Fruit fly (Drosophila melanogaster): Measurements from ENCODE around the gene CG14621.

Gene CG14621

dm6 chrX:22443518-22443917 lies 509 bp upstream of the CG14621 start (continued):
- TF ChIP-seq da (GFP tag; optimal IDR thresholded peaks at IDR 0.05): no peak
- no peak for TF ChIP-seq CG10431 (GFP tag; optimal IDR thresholded peaks at IDR 0.05)
- no peak for TF ChIP-seq ranshi (GFP tag; IDR thresholded peaks at IDR 0.05)
- no peak for TF ChIP-seq HLHmδ (GFP tag; optimal IDR thresholded peaks at IDR 0.05)
- no peak for TF ChIP-seq Sry-β (GFP tag; optimal IDR thresholded peaks at IDR 0.05)
- no peak for TF ChIP-seq CG18262 (tag; optimal IDR thresholded peaks at IDR 0.05)
- 0 out of 2 replicates have a peak, but pooled peaks have one; percentile 17 for TF ChIP-seq CG31441 (GFP tag; IDR thresholded peaks at IDR 0.05)
- TF ChIP-seq cas (GFP tag; IDR thresholded peaks at IDR 0.05): no peak
- TF ChIP-seq Aef1 (GFP tag; IDR thresholded peaks at IDR 0.05): no peak
- TF ChIP-seq NfI (GFP tag; optimal IDR thresholded peaks at IDR 0.05): no peak
- TF ChIP-seq crp (GFP tag; optimal IDR thresholded peaks at IDR 0.05): peak in 1 of 2 experiments; percentile 75
- TF ChIP-seq CG9817 (tag; optimal IDR thresholded peaks at IDR 0.05): no peak
- no peak for TF ChIP-seq Atf-2 (GFP tag; optimal IDR thresholded peaks at IDR 0.05)
- no peak for TF ChIP-seq CG12299 (tag; optimal IDR thresholded peaks at IDR 0.05)
- no peak for TF ChIP-seq hb (GFP tag; IDR thresholded peaks at IDR 0.05; ENCODE audit: partially characterized antibody)
- 0 out of 3 replicates have a peak, but pooled peaks have one; percentile 17 for TF ChIP-seq CG17361 (GFP tag; IDR thresholded peaks at IDR 0.05)
- no peak for TF ChIP-seq sc (optimal IDR thresholded peaks at IDR 0.05)
- no peak for TF ChIP-seq sc (GFP tag; optimal IDR thresholded peaks at IDR 0.05)
- no peak for TF ChIP-seq CG4854 (GFP tag; optimal IDR thresholded peaks at IDR 0.05)
- no peak for TF ChIP-seq nom (GFP tag; optimal IDR thresholded peaks at IDR 0.05)
- no peak for TF ChIP-seq CG6689 (GFP tag; IDR thresholded peaks at IDR 0.05)
- no peak for TF ChIP-seq Ssrp (tag; optimal IDR thresholded peaks at IDR 0.05)
- no peak for TF ChIP-seq Poxn (GFP tag; IDR thresholded peaks at IDR 0.05)
- no peak for TF ChIP-seq BtbVII (GFP tag; optimal IDR thresholded peaks at IDR 0.05)
- TF ChIP-seq gt (GFP tag; IDR thresholded peaks at IDR 0.05): no peak
- TF ChIP-seq sna (GFP tag; IDR thresholded peaks at IDR 0.05; ENCODE audit: partially characterized antibody): no peak
- TF ChIP-seq Dip2 (GFP tag; IDR thresholded peaks at IDR 0.05): no peak
- TF ChIP-seq Tbp (GFP tag; optimal IDR thresholded peaks at IDR 0.05): no peak
- no peak for TF ChIP-seq ATbp (GFP tag; optimal IDR thresholded peaks at IDR 0.05)
- TF ChIP-seq pum (GFP tag; optimal IDR thresholded peaks at IDR 0.05): no peak
- no peak for TF ChIP-seq Lpt (GFP tag; optimal IDR thresholded peaks at IDR 0.05)
- TF ChIP-seq CG9727 (GFP tag; optimal IDR thresholded peaks at IDR 0.05): no peak
- TF ChIP-seq Mad (GFP tag; optimal IDR thresholded peaks at IDR 0.05): no peak
- no peak for TF ChIP-seq bigmax (GFP tag; optimal IDR thresholded peaks at IDR 0.05)
- no peak for TF ChIP-seq eve (GFP tag; optimal IDR thresholded peaks at IDR 0.05)
- TF ChIP-seq gem (tag; optimal IDR thresholded peaks at IDR 0.05): peak; percentile 26
- TF ChIP-seq Six4 (GFP tag; optimal IDR thresholded peaks at IDR 0.05): no peak
- TF ChIP-seq pho (GFP tag; optimal IDR thresholded peaks at IDR 0.05): no peak
- no peak for TF ChIP-seq CG15601 (tag; optimal IDR thresholded peaks at IDR 0.05)
- TF ChIP-seq CG3163 (GFP tag; optimal IDR thresholded peaks at IDR 0.05): no peak
- TF ChIP-seq Sry-δ (GFP tag; optimal IDR thresholded peaks at IDR 0.05): peak; percentile 66
- no peak for TF ChIP-seq Dek (tag; optimal IDR thresholded peaks at IDR 0.05)
- no peak for TF ChIP-seq run (tag; optimal IDR thresholded peaks at IDR 0.05)
- no peak for TF ChIP-seq gsb-n (tag; optimal IDR thresholded peaks at IDR 0.05)
- peak; percentile 28 for TF ChIP-seq CG2712 (tag; optimal IDR thresholded peaks at IDR 0.05)
- no peak for TF ChIP-seq Bdp1 (GFP tag; optimal IDR thresholded peaks at IDR 0.05)
- TF ChIP-seq CG1603 (tag; optimal IDR thresholded peaks at IDR 0.05): no peak
- no peak for TF ChIP-seq CG13123 (GFP tag; optimal IDR thresholded peaks at IDR 0.05)
- no peak for TF ChIP-seq psq (GFP tag; optimal IDR thresholded peaks at IDR 0.05)
- TF ChIP-seq CG16813 (GFP tag; IDR thresholded peaks at IDR 0.05; ENCODE audit: partially characterized antibody): peak; percentile 28; the same call in 1 of the 3 replicates
- TF ChIP-seq gcm2 (GFP tag; optimal IDR thresholded peaks at IDR 0.05): no peak
- no peak for TF ChIP-seq CG16779 (GFP tag; IDR thresholded peaks at IDR 0.05)
